Worm (Caenorhabditis elegans): ENCODE data around the gene samp-1.

- TF ChIP-seq hmg-4 (GFP tag; optimal IDR thresholded peaks at IDR 0.05) (no peak), ceh-36 (tag; optimal IDR thresholded peaks at IDR 0.05) (no peak)
Observed at ce11 chrII:11261173-11261572, 41.5 kb upstream of the samp-1 start, which contains the start of gene T05B9.1.
